Fruit fly (Drosophila melanogaster): ENCODE data around the gene mAcon1.

dm6 chr2L:21158554-21158953, 9.8 kb upstream of the mAcon1 start, which contains the start of the genes Coq3 and Pld3:
- TF ChIP-seq gl (tag; optimal IDR thresholded peaks at IDR 0.05) = peak; percentile 79
- peak; percentile 91 for TF ChIP-seq CG8159 (tag; optimal IDR thresholded peaks at IDR 0.05)
- TF ChIP-seq CG13204 (GFP tag; optimal IDR thresholded peaks at IDR 0.05) = no peak
- peak; percentile 82 for TF ChIP-seq rn (GFP tag; IDR thresholded peaks at IDR 0.05)
- TF ChIP-seq CG9948 (tag; optimal IDR thresholded peaks at IDR 0.05) = peak; percentile 84
